Fruit fly (Drosophila melanogaster): ENCODE measurements around the gene CG7906.

dm6 chr3L:14189431-14189830 lies 47.0 kb upstream of the CG7906 start, which contains the start of gene nan:
- no peak for TF ChIP-seq CG15710 (tag; optimal IDR thresholded peaks at IDR 0.05)
- no peak for TF ChIP-seq gl (tag; optimal IDR thresholded peaks at IDR 0.05)
- TF ChIP-seq fd96Ca (GFP tag; IDR thresholded peaks at IDR 0.05), result no peak
- no peak for TF ChIP-seq CG9948 (tag; optimal IDR thresholded peaks at IDR 0.05)
